Worm (Caenorhabditis elegans): Measurements from ENCODE around the gene F45G2.9.

F45G2.9 gene

DNA sequence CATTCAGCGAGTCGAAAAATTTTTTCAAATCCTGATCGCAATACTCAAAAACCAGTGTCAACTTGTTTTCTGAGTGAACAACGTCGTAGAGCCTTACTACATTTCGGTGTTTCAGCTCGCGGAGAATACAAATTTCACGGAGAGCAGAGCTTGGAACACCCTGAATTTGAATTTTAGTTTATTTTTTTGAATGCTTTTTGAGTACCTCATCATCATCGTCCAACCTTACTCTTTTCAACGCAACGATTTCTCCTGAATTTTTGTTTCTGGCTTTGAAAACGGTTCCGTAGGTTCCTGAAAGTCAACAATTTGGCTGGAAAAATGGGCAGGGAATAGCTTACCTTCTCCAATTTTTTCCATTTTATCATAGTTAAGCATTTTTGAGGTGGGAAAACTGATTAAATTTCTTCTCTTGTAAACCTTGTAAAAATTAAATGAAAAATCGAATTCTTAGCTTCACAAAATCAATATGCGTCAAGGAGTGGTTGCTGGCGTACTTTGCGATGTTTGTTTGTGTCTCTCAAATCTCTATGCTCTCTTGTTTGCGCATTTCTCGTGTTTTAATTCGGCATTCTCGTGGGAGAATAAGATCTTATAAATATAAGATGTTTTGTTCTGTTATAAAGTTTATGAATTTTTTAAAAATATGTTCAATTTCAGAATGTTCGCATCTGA is 29.3 kb upstream of the F45G2.9 start, which contains the start of gene cdk-5:
Gene cdk-5, minus strand, starts transcription at position 425 of the 675 bp plus-strand sequence.
- TF ChIP-seq fkh-6 (tag; optimal IDR thresholded peaks at IDR 0.05) (no peak), sdc-2 (tag; optimal IDR thresholded peaks at IDR 0.05) (no peak), dmd-4 (tag; optimal IDR thresholded peaks at IDR 0.05; ENCODE audit: borderline replicate concordance) (no peak), ceh-22 (tag; optimal IDR thresholded peaks at IDR 0.05) (no peak), pag-3 (tag; optimal IDR thresholded peaks at IDR 0.05; ENCODE audit: borderline replicate concordance) (no peak), sox-2 (GFP tag; IDR thresholded peaks at IDR 0.05) (no peak), ceh-14 (tag; optimal IDR thresholded peaks at IDR 0.05) (no peak), fkh-10 (GFP tag; optimal IDR thresholded peaks at IDR 0.05) (no peak), unc-86 (tag; optimal IDR thresholded peaks at IDR 0.05) (no peak), K02D7.2 (tag; optimal IDR thresholded peaks at IDR 0.05) (no peak), nfya-1 (tag; optimal IDR thresholded peaks at IDR 0.05) (peak; percentile 88), ahr-1 (tag; optimal IDR thresholded peaks at IDR 0.05) (no peak), ceh-2 (tag; optimal IDR thresholded peaks at IDR 0.05) (no peak), ets-4 (tag; optimal IDR thresholded peaks at IDR 0.05) (no peak), ceh-48 (tag; optimal IDR thresholded peaks at IDR 0.05) (peak; percentile 69), pqm-1 (tag; optimal IDR thresholded peaks at IDR 0.05) (no peak), hlh-8 (tag; optimal IDR thresholded peaks at IDR 0.05) (no peak), pha-4 (tag; optimal IDR thresholded peaks at IDR 0.05) (no peak), syd-9 (tag; optimal IDR thresholded peaks at IDR 0.05) (no peak), ceh-45 (GFP tag; IDR thresholded peaks at IDR 0.05) (no peak), pha-2 (tag; optimal IDR thresholded peaks at IDR 0.05) (no peak), ref-2 (tag; optimal IDR thresholded peaks at IDR 0.05) (no peak), lim-6 (tag; optimal IDR thresholded peaks at IDR 0.05) (no peak), hlh-15 (tag; optimal IDR thresholded peaks at IDR 0.05) (no peak), nhr-11 (tag; optimal IDR thresholded peaks at IDR 0.05) (no peak), sox-4 (tag; optimal IDR thresholded peaks at IDR 0.05) (no peak), ceh-9 (tag; optimal IDR thresholded peaks at IDR 0.05) (no peak), unc-55 (GFP tag; optimal IDR thresholded peaks at IDR 0.05) (peak; percentile 29), npax-4 (tag; optimal IDR thresholded peaks at IDR 0.05) (no peak), zip-5 (tag; optimal IDR thresholded peaks at IDR 0.05) (no peak), hlh-13 (GFP tag; optimal IDR thresholded peaks at IDR 0.05) (no peak), ceh-30 (tag; optimal IDR thresholded peaks at IDR 0.05) (peak; percentile 60), Y22D7AL.16 (tag; optimal IDR thresholded peaks at IDR 0.05) (no peak), elt-2 (tag; optimal IDR thresholded peaks at IDR 0.05) (no peak), eyg-1 (tag; optimal IDR thresholded peaks at IDR 0.05) (no peak), pat-9 (tag; optimal IDR thresholded peaks at IDR 0.05) (no peak), ama-1 (optimal IDR thresholded peaks at IDR 0.05) (no peak), odd-2 (tag; optimal IDR thresholded peaks at IDR 0.05) (no peak), fax-1 (tag; optimal IDR thresholded peaks at IDR 0.05) (no peak), rnt-1 (tag; optimal IDR thresholded peaks at IDR 0.05) (no peak), nhr-232 (tag; optimal IDR thresholded peaks at IDR 0.05) (no peak), che-1 (tag; optimal IDR thresholded peaks at IDR 0.05) (no peak), ceh-34 (tag; optimal IDR thresholded peaks at IDR 0.05) (no peak), ceh-24 (tag; optimal IDR thresholded peaks at IDR 0.05) (no peak), C08G9.2 (tag; optimal IDR thresholded peaks at IDR 0.05) (no peak), tbx-7 (tag; optimal IDR thresholded peaks at IDR 0.05) (no peak), C38D4.7 (GFP tag; optimal IDR thresholded peaks at IDR 0.05) (no peak), madf-2 (tag; optimal IDR thresholded peaks at IDR 0.05) (no peak), K09A11.1 (tag; optimal IDR thresholded peaks at IDR 0.05; ENCODE audit: insufficient read depth) (no peak), ceh-6 (GFP tag; optimal IDR thresholded peaks at IDR 0.05) (no peak), hlh-30 (tag; optimal IDR thresholded peaks at IDR 0.05; ENCODE audit: insufficient read depth) (no peak), pros-1 (tag; optimal IDR thresholded peaks at IDR 0.05) (no peak), dve-1 (tag; optimal IDR thresholded peaks at IDR 0.05) (peak; percentile 58)

Data from whole organism, late embryonic.